Worm (Caenorhabditis elegans): ENCODE results near the gene F08H9.3.

DNA sequence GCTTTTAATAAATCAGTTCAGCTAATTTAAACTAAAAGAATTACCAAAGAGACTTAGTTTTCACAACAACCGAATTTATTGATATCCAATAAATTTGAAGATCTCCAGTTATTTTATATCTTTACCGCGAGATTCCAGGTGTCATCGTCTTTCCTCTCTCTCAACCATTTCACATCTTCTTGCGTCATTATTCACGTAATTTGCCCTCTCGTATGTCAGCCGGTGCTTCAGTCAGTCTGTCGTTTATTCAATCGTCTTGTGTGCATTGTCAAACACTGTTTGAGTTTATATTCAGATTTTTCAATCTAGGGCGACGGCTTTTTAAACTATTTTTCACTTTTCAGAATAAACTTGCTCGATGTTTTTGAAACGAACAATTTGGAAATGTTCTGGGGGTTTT is 25.8 kb downstream of the F08H9.3 start:
- TF ChIP-seq ref-1 (GFP tag; conservative IDR thresholded peaks at IDR 0.05) (no peak), klf-2 (GFP tag; conservative IDR thresholded peaks at IDR 0.05) (no peak), T22C8.4 (GFP tag; IDR thresholded peaks at IDR 0.05) (no peak), cog-1 (tag; optimal IDR thresholded peaks at IDR 0.05) (no peak), flt-1 (GFP tag; IDR thresholded peaks at IDR 0.05) (no peak)
